Fruit fly (Drosophila melanogaster): ENCODE data around the gene Samuel.

DNA sequence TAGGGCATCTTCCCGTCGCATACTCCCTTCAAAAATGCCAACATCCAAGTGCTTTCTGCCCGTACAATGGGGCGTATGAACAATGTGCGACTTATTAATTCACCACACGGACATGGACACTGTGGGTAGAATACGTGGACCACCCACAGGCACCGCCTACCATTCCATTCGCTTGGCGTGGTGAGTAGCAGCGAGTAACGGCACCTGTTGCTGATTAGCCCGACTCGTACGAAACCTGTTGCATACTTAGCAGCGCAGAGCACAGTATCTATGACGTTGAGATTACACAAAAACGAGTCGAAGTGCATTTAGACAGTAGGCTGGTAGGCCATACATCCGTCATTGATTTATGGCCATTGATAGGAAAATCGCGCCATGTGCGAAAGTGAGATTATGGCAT lies 15.2 kb upstream of the Samuel start:
- no peak for TF ChIP-seq usp (GFP tag; optimal IDR thresholded peaks at IDR 0.05)
- TF ChIP-seq Dll (optimal IDR thresholded peaks at IDR 0.05), result no peak
- TF ChIP-seq psq (optimal IDR thresholded peaks at IDR 0.05), result no peak
- no peak for TF ChIP-seq EcR (GFP tag; optimal IDR thresholded peaks at IDR 0.05)

Data from whole organism.